Worm (Caenorhabditis elegans) whole organism, L3 larva: ENCODE data around the gene B0416.4.

ENCODE experiments used
- ama-1 ChIP-seq: fragments of 150-350 bp; optimal IDR thresholded peaks from 2 replicates; lab custom pipeline; 2018
- ceh-82 ChIP-seq: fragments of 150-350 bp; optimal IDR thresholded peaks from 2 replicates; lab custom pipeline; 2014; ENCODE audit warnings: missing biosample characterization, missing genetic modification characterization
- egl-27 ChIP-seq: sonication (generic microtip); optimal IDR thresholded peaks from 4 replicates; lab custom pipeline; 2017; ENCODE audit warnings: missing biosample characterization, missing genetic modification reagents, missing genetic modification characterization
- elt-1 ChIP-seq: fragments of 150-350 bp; optimal IDR thresholded peaks from 2 replicates; lab custom pipeline; 2014; ENCODE audit warnings: missing biosample characterization, missing genetic modification characterization
- fkh-10 ChIP-seq: sonication (generic microtip); optimal IDR thresholded peaks from 2 replicates; lab custom pipeline; 2017; ENCODE audit warnings: missing biosample characterization, missing genetic modification reagents, missing genetic modification characterization
- hmg-11 ChIP-seq: sonication (generic microtip); optimal IDR thresholded peaks from 2 replicates; lab custom pipeline; 2016; ENCODE audit warnings: missing genetic modification characterization, missing compliant biosample characterization
- lin-39 ChIP-seq: fragments of 150-350 bp; optimal IDR thresholded peaks from 2 replicates; lab custom pipeline; 2018; ENCODE audit warnings: missing biosample characterization, missing genetic modification reagents, missing genetic modification characterization
- nhr-237 ChIP-seq: fragments of 150-350 bp; optimal IDR thresholded peaks from 2 replicates; lab custom pipeline; 2014; ENCODE audit warnings: missing biosample characterization, missing genetic modification characterization
- nhr-28 ChIP-seq: fragments of 150-350 bp; optimal IDR thresholded peaks from 2 replicates; lab custom pipeline; 2014; ENCODE audit warnings: missing biosample characterization, missing genetic modification characterization
- nhr-76 ChIP-seq: fragments of 150-350 bp; sonication (generic microtip); optimal IDR thresholded peaks from 5 replicates; lab custom pipeline; 2014; ENCODE audit warnings: missing biosample characterization, missing genetic modification characterization
- unc-62 ChIP-seq: fragments of 150-350 bp; sonication (generic microtip); optimal IDR thresholded peaks from 4 replicates; lab custom pipeline; 2014; ENCODE audit warnings: missing biosample characterization, missing genetic modification reagents, missing genetic modification characterization
- zag-1 ChIP-seq: fragments of 150-350 bp; optimal IDR thresholded peaks from 2 replicates; lab custom pipeline; 2014; ENCODE audit warnings: missing biosample characterization, missing genetic modification characterization
- ztf-11 ChIP-seq: fragments of 150-350 bp; optimal IDR thresholded peaks from 2 replicates; lab custom pipeline; 2014; ENCODE audit warnings: missing biosample characterization, missing genetic modification characterization

DNA sequence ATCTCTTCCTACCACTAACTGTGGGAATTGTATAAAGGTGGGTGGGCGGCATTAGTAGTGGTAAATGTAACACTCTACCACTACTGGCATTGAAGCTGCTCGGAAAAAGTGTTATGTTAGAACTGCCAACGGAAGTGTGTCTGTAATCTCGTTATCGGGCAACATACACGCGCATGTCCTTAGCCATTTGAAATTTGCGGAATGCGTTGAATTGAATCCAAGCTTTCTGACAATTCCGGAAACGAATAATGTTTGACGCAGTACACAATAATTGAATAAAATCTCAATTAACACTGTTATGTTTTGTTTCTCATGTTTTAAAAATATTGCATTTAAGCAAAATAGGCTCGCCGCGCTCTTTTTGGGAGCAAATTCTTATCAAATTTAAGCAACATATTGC is 46.2 kb downstream of the B0416.4 start:
- TF ChIP-seq zag-1 (tag; lab: Kevin White, UChicago) (no peak), nhr-28 (no peak), nhr-237 (tag; lab: Kevin White, UChicago) (no peak), elt-1 (no peak), unc-62 (GFP tag; lab: Kevin White, UChicago) (no peak), egl-27 (tag; lab: Kevin White, UChicago) (no peak), fkh-10 (GFP tag; lab: Kevin White, UChicago) (no peak), lin-39 (tag; lab: Kevin White, UChicago) (no peak), hmg-11 (tag; lab: Kevin White, UChicago) (no peak), ama-1 (lab: Kevin White, UChicago) (no peak), nhr-76 (tag; lab: Kevin White, UChicago) (no peak), ceh-82 (tag; lab: Kevin White, UChicago) (no peak), ztf-11 (tag; lab: Kevin White, UChicago) (no peak)
